Fruit fly (Drosophila melanogaster) whole organism, prepupa: ENCODE results near the gene CG32755.
"Not testable (repeated sequence)": the region's sequence is repeated elsewhere in the genome, so short reads cannot be mapped to it uniquely, and the experiment has no call there.

ENCODE experiments used
- Blimp-1 ChIP-seq: fragments of 200-800 bp; sonication (Bioruptor generic); optimal IDR thresholded peaks from 3 replicates; lab custom pipeline; 2017; ENCODE audit warnings: missing biosample characterization, missing genetic modification characterization, mild to moderate bottlenecking, moderate library complexity, missing genetic modification reagents
- CG10669 ChIP-seq: fragments of 200-800 bp; sonication (Bioruptor generic); optimal IDR thresholded peaks from 3 replicates; lab custom pipeline; 2018; ENCODE audit warnings: missing biosample characterization, mild to moderate bottlenecking, missing genetic modification characterization, moderate library complexity
- CG34406 ChIP-seq: fragments of 200-800 bp; sonication (Bioruptor generic); optimal IDR thresholded peaks from 3 replicates; lab custom pipeline; 2016; ENCODE audit warnings: missing biosample characterization, missing genetic modification characterization
- Eip75B ChIP-seq: fragments of 200-800 bp; sonication (Bioruptor generic); optimal IDR thresholded peaks from 3 replicates; lab custom pipeline; 2016; ENCODE audit warnings: missing biosample characterization, missing genetic modification characterization
- Eip78C ChIP-seq: fragments of 200-800 bp; sonication (Bioruptor generic); peaks from one replicate; lab custom pipeline; 2016; ENCODE audit warnings: missing biosample characterization, missing genetic modification characterization
- Ets21C ChIP-seq: fragments of 200-800 bp; sonication (Bioruptor generic); optimal IDR thresholded peaks from 3 replicates; lab custom pipeline; 2016; ENCODE audit warnings: missing biosample characterization, missing genetic modification characterization
- Met ChIP-seq: fragments of 200-800 bp; sonication (Bioruptor generic); optimal IDR thresholded peaks from 3 replicates; lab custom pipeline; 2016; ENCODE audit warnings: missing biosample characterization, missing genetic modification characterization
- achi ChIP-seq: fragments of 200-800 bp; sonication (Bioruptor generic); optimal IDR thresholded peaks from 3 replicates; lab custom pipeline; 2016; ENCODE audit warnings: missing biosample characterization, missing genetic modification characterization
- eg ChIP-seq: fragments of 200-800 bp; sonication (Bioruptor generic); IDR thresholded peaks from 3 replicates; pipeline ENCODE4 v1.3.6; 2022; ENCODE audit warnings: missing biosample characterization, missing genetic modification characterization
- fd59A ChIP-seq: fragments of 200-800 bp; sonication (Bioruptor generic); optimal IDR thresholded peaks from 2 replicates; lab custom pipeline; 2017; ENCODE audit warnings: missing biosample characterization, mild to moderate bottlenecking, missing genetic modification characterization, missing genetic modification reagents
- fd85E ChIP-seq: fragments of 200-800 bp; sonication (Bioruptor generic); optimal IDR thresholded peaks from 3 replicates; lab custom pipeline; 2016; ENCODE audit warnings: missing biosample characterization, missing genetic modification characterization
- net ChIP-seq: fragments of 200-800 bp; sonication (Bioruptor generic); optimal IDR thresholded peaks from 3 replicates; lab custom pipeline; 2016; ENCODE audit warnings: missing biosample characterization, missing genetic modification characterization

DNA sequence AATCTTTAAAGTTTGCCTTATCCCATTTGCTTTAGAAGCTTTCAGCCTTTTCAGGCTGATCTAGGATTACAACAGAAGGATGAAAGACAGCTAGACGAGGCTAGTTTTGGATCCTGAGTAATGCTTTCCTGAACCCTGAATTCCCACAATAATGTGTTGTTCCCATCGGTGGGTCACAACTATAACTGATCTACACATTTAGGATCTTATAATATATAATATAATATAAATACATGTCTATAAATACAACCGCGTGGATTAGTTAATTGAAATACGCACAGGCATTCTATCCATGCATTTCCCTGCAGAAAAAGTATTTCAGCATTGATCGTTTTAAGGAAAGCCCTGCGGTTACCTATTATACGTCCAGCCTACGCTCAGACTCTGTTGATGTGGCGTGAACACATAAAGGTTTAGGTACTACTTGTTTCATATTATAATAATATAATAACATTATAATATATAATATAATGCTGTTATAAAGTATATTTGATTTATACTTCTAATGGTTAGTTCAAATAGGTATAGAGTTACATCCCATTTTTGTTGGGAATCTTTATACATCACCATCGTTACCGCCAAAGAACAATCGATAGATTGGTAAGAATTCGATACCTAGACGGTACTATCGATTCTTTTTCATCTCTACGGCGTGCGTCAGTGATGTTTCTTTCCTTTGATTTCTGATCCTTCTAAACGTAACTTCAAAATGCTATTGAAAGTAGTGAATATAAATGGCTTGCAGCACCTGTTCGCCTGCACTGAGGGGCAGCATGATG, 4.8 kb upstream of the CG32755 start, which contains the start of gene CG32756:
- TF ChIP-seq Blimp-1 (GFP tag; lab: Kevin White, UChicago); achi; Ets21C (GFP tag; lab: Kevin White, UChicago); Eip78C (GFP tag; lab: Kevin White, UChicago); net (GFP tag; lab: Kevin White, UChicago); eg (GFP tag; lab: Robert Waterston, UW); Eip75B (GFP tag; lab: Kevin White, UChicago); CG34406 (GFP tag; lab: Kevin White, UChicago); fd59A (GFP tag; lab: Kevin White, UChicago); fd85E (GFP tag; lab: Kevin White, UChicago); Met (GFP tag; lab: Kevin White, UChicago); CG10669 (GFP tag; lab: Kevin White, UChicago): not testable (repeated sequence)
